Worm (Caenorhabditis elegans) whole organism, mixed stage, embryonic: ENCODE measurements around the gene tut-1.

Experiments used
- M03D4.4 ChIP-seq: sonication (generic microtip); optimal IDR thresholded peaks from 2 replicates; lab custom pipeline; 2017; ENCODE audit warnings: mild to moderate bottlenecking, missing genetic modification characterization, missing compliant biosample characterization
- ceh-39 ChIP-seq: fragments of 150-350 bp; optimal IDR thresholded peaks from 2 replicates; lab custom pipeline; 2014; ENCODE audit warnings: missing biosample characterization, missing genetic modification characterization
- ceh-43 ChIP-seq: fragments of 200-800 bp; sonication (Bioruptor generic); optimal IDR thresholded peaks from 2 replicates; lab custom pipeline; 2018; ENCODE audit warnings: mild to moderate bottlenecking, missing genetic modification characterization, moderate library complexity, missing compliant biosample characterization
- ceh-83 ChIP-seq: fragments of 200-800 bp; sonication (Bioruptor generic); optimal IDR thresholded peaks from 2 replicates; lab custom pipeline; 2018; ENCODE audit warnings: mild to moderate bottlenecking, missing genetic modification characterization, missing compliant biosample characterization
- ces-1 ChIP-seq: fragments of 150-350 bp; optimal IDR thresholded peaks from 2 replicates; lab custom pipeline; 2014; ENCODE audit warnings: missing biosample characterization, missing genetic modification reagents, missing genetic modification characterization
- cnd-1 ChIP-seq: fragments of 200-800 bp; sonication (Bioruptor generic); optimal IDR thresholded peaks from 2 replicates; lab custom pipeline; 2018; ENCODE audit warnings: mild to moderate bottlenecking, missing genetic modification characterization, missing compliant biosample characterization
- drap-1 ChIP-seq: fragments of 200-800 bp; sonication (Bioruptor generic); optimal IDR thresholded peaks from 3 replicates; lab custom pipeline; 2018; ENCODE audit warnings: mild to moderate bottlenecking, missing genetic modification characterization, missing compliant biosample characterization
- elt-1 ChIP-seq: sonication (generic microtip); optimal IDR thresholded peaks from 2 replicates; lab custom pipeline; 2017; ENCODE audit warnings: missing genetic modification characterization, mild to moderate bottlenecking, missing compliant biosample characterization, antibody characterized with exemption, moderate library complexity, borderline replicate concordance; ENCODE audit not compliant: insufficient read depth
- elt-3 ChIP-seq: fragments of 150-350 bp; optimal IDR thresholded peaks from 2 replicates; lab custom pipeline; 2014; ENCODE audit warnings: missing biosample characterization, missing genetic modification characterization
- flh-1 ChIP-seq: fragments of 200-800 bp; sonication (Bioruptor generic); optimal IDR thresholded peaks from 2 replicates; lab custom pipeline; 2018; ENCODE audit warnings: mild to moderate bottlenecking, missing genetic modification characterization, moderate library complexity, missing compliant biosample characterization
- ham-2 ChIP-seq: fragments of 200-800 bp; sonication (Bioruptor generic); optimal IDR thresholded peaks from 2 replicates; lab custom pipeline; 2018; ENCODE audit warnings: mild to moderate bottlenecking, missing genetic modification characterization, missing compliant biosample characterization
- hlh-1 ChIP-seq: fragments of 150-350 bp; optimal IDR thresholded peaks from 2 replicates; lab custom pipeline; 2014; ENCODE audit warnings: missing biosample characterization, missing genetic modification reagents, missing genetic modification characterization
- lin-13 ChIP-seq: fragments of 150-350 bp; optimal IDR thresholded peaks from 2 replicates; lab custom pipeline; 2014; ENCODE audit warnings: missing biosample characterization, missing genetic modification characterization
- lin-32 ChIP-seq: fragments of 200-800 bp; sonication (Bioruptor generic); optimal IDR thresholded peaks from 2 replicates; lab custom pipeline; 2018; ENCODE audit warnings: mild to moderate bottlenecking, missing genetic modification characterization, missing compliant biosample characterization
- lsy-2 ChIP-seq: fragments of 150-350 bp; optimal IDR thresholded peaks from 2 replicates; lab custom pipeline; 2014; ENCODE audit warnings: missing biosample characterization, missing genetic modification characterization
- mab-5 ChIP-seq: fragments of 150-350 bp; optimal IDR thresholded peaks from 2 replicates; lab custom pipeline; 2014; ENCODE audit warnings: missing biosample characterization, missing genetic modification characterization
- mep-1 ChIP-seq: fragments of 150-350 bp; optimal IDR thresholded peaks from 2 replicates; lab custom pipeline; 2017; ENCODE audit warnings: missing biosample characterization, missing genetic modification reagents, missing genetic modification characterization, inconsistent platforms
- mls-2 ChIP-seq: sonication (generic microtip); optimal IDR thresholded peaks from 2 replicates; lab custom pipeline; 2016; ENCODE audit warnings: mild to moderate bottlenecking, missing genetic modification characterization, moderate library complexity, missing compliant biosample characterization
- nhr-12 ChIP-seq: fragments of 150-350 bp; optimal IDR thresholded peaks from 2 replicates; lab custom pipeline; 2014; ENCODE audit warnings: missing biosample characterization, missing genetic modification characterization
- nhr-2 ChIP-seq: fragments of 150-350 bp; optimal IDR thresholded peaks from 2 replicates; lab custom pipeline; 2014; ENCODE audit warnings: missing biosample characterization, missing genetic modification characterization
- nhr-237 ChIP-seq: fragments of 150-350 bp; optimal IDR thresholded peaks from 2 replicates; lab custom pipeline; 2014; ENCODE audit warnings: missing biosample characterization, missing genetic modification characterization
- nhr-28 ChIP-seq: fragments of 150-350 bp; optimal IDR thresholded peaks from 2 replicates; lab custom pipeline; 2014; ENCODE audit warnings: missing biosample characterization, missing genetic modification characterization
- nhr-76 ChIP-seq: sonication (generic microtip); optimal IDR thresholded peaks from 2 replicates; lab custom pipeline; 2017; ENCODE audit warnings: missing biosample characterization, missing genetic modification characterization
- pha-4 ChIP-seq: fragments of 150-350 bp; optimal IDR thresholded peaks from 2 replicates; lab custom pipeline; 2018; ENCODE audit warnings: missing biosample characterization, missing genetic modification reagents, missing genetic modification characterization
- sem-2 ChIP-seq: fragments of 200-800 bp; sonication (Bioruptor generic); optimal IDR thresholded peaks from 2 replicates; lab custom pipeline; 2018; ENCODE audit warnings: mild to moderate bottlenecking, missing genetic modification characterization, missing compliant biosample characterization
- snpc-4 ChIP-seq: fragments of 150-350 bp; optimal IDR thresholded peaks from 2 replicates; lab custom pipeline; 2014; ENCODE audit warnings: missing biosample characterization, missing genetic modification characterization
- sptf-1 ChIP-seq: sonication (generic microtip); optimal IDR thresholded peaks from 2 replicates; lab custom pipeline; 2017; ENCODE audit warnings: mild to moderate bottlenecking, missing genetic modification characterization, moderate library complexity, missing compliant biosample characterization
- tbx-8 ChIP-seq: fragments of 200-800 bp; sonication (Bioruptor generic); optimal IDR thresholded peaks from 2 replicates; lab custom pipeline; 2018; ENCODE audit warnings: mild to moderate bottlenecking, missing genetic modification characterization, moderate library complexity, missing compliant biosample characterization
- unc-120 ChIP-seq: sonication (generic microtip); optimal IDR thresholded peaks from 2 replicates; lab custom pipeline; 2017; ENCODE audit warnings: missing genetic modification characterization, missing compliant biosample characterization; ENCODE audit not compliant: poor library complexity, severe bottlenecking
- unc-39 ChIP-seq: fragments of 150-350 bp; optimal IDR thresholded peaks from 2 replicates; lab custom pipeline; 2014; ENCODE audit warnings: missing biosample characterization, missing genetic modification characterization
- unc-62 ChIP-seq: fragments of 150-350 bp; optimal IDR thresholded peaks from 2 replicates; lab custom pipeline; 2014; ENCODE audit warnings: missing biosample characterization, missing genetic modification reagents, missing genetic modification characterization
- zip-8 ChIP-seq: fragments of 150-350 bp; optimal IDR thresholded peaks from 2 replicates; lab custom pipeline; 2014; ENCODE audit warnings: missing biosample characterization, missing genetic modification characterization
- ztf-11 ChIP-seq: fragments of 150-350 bp; optimal IDR thresholded peaks from 2 replicates; lab custom pipeline; 2014; ENCODE audit warnings: missing biosample characterization, missing genetic modification characterization

The tut-1 gene

DNA sequence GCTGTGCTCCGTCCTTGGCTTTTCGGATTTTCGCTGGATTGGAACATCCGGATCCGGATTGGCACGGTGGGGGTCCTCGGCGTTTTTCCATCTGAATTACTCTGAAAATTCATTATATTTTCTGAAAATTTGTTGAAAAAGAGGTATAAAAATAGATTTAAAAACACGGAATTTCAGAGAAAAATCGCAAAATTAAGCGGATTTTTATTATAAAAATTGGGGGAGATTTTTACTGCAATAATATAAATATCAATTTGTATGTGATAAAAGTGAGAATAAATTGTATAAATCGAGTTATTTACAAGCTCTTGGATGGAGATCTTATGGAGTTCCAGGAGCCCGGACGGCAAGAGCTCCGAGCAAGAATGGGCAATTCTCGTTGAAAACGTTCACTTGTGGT, at the start of gene tut-1:
TSS of gene tut-1 (minus strand) at position 101 of the 400 bp plus-strand sequence.
- TF ChIP-seq lin-13 (tag; lab: Kevin White, UChicago): no peak
- no peak for TF ChIP-seq sptf-1 (tag; lab: Kevin White, UChicago)
- TF ChIP-seq pha-4 (tag; lab: Kevin White, UChicago): no peak
- TF ChIP-seq tbx-8 (GFP tag; lab: Kevin White, UChicago): no peak
- no peak for TF ChIP-seq nhr-237 (tag; lab: Kevin White, UChicago)
- no peak for TF ChIP-seq ztf-11 (tag; lab: Kevin White, UChicago)
- TF ChIP-seq unc-120 (tag; lab: Kevin White, UChicago): no peak
- no peak for TF ChIP-seq ceh-39
- no peak for TF ChIP-seq hlh-1 (tag; lab: Kevin White, UChicago)
- TF ChIP-seq nhr-12 (tag; lab: Kevin White, UChicago): no peak
- no peak for TF ChIP-seq nhr-2 (tag; lab: Kevin White, UChicago)
- no peak for TF ChIP-seq nhr-76 (tag; lab: Kevin White, UChicago)
- TF ChIP-seq ces-1 (GFP tag; lab: Kevin White, UChicago): no peak
- TF ChIP-seq elt-1: no peak
- no peak for TF ChIP-seq sem-2 (GFP tag; lab: Kevin White, UChicago)
- TF ChIP-seq elt-3 (tag; lab: Kevin White, UChicago): no peak
- TF ChIP-seq lsy-2 (tag; lab: Kevin White, UChicago): no peak
- TF ChIP-seq ceh-83 (GFP tag; lab: Kevin White, UChicago): no peak
- no peak for TF ChIP-seq drap-1 (GFP tag; lab: Kevin White, UChicago)

DNA sequence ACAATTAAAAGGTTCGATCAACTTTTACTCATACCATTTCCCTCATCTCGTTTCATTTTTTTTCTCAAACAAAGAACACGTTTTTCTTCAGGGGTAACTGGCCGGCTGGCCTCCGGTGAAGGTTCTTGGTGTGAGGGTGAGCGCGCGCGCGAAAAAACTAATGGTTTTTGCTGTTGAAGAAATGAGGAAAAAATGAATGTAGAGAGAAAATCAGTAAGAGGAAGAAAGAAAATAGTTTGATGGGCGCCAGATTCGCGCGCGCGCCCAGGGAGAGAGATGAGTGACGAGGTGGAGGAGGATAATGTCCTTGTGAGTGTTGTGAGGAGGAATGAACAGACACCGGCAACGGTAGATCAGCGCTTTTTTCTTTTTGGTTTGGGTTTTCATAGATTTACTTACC, 49.5 kb upstream of the tut-1 start:
- no peak for TF ChIP-seq snpc-4 (tag; lab: Kevin White, UChicago)
- TF ChIP-seq lin-32 (GFP tag; lab: Kevin White, UChicago): no peak
- no peak for TF ChIP-seq elt-3 (tag; lab: Kevin White, UChicago)
- no peak for TF ChIP-seq drap-1 (GFP tag; lab: Kevin White, UChicago)
- no peak for TF ChIP-seq mls-2 (tag; lab: Kevin White, UChicago)
- TF ChIP-seq lin-13 (tag; lab: Kevin White, UChicago): no peak
- TF ChIP-seq sptf-1 (tag; lab: Kevin White, UChicago): no peak
- TF ChIP-seq ceh-83 (GFP tag; lab: Kevin White, UChicago): no peak
- TF ChIP-seq mep-1 (tag; lab: Kevin White, UChicago): no peak
- TF ChIP-seq cnd-1: no peak
- no peak for TF ChIP-seq flh-1 (GFP tag; lab: Kevin White, UChicago)
- TF ChIP-seq unc-120 (tag; lab: Kevin White, UChicago): no peak
- TF ChIP-seq ceh-39: no peak
- no peak for TF ChIP-seq mab-5 (tag; lab: Kevin White, UChicago)
- no peak for TF ChIP-seq ceh-43 (GFP tag; lab: Kevin White, UChicago)
- TF ChIP-seq unc-39 (tag; lab: Kevin White, UChicago): no peak
- TF ChIP-seq, all 35 proteins: peak for 0

- TF ChIP-seq unc-62 (GFP tag; lab: Kevin White, UChicago) (no peak), drap-1 (GFP tag; lab: Kevin White, UChicago) (no peak), tbx-8 (GFP tag; lab: Kevin White, UChicago) (no peak), ceh-39 (no peak), M03D4.4 (tag; lab: Kevin White, UChicago) (no peak), hlh-1 (tag; lab: Kevin White, UChicago) (no peak), pha-4 (tag; lab: Kevin White, UChicago) (no peak), unc-120 (tag; lab: Kevin White, UChicago) (no peak), ham-2 (no peak), mls-2 (tag; lab: Kevin White, UChicago) (no peak), snpc-4 (tag; lab: Kevin White, UChicago) (no peak), lin-13 (tag; lab: Kevin White, UChicago) (no peak), flh-1 (GFP tag; lab: Kevin White, UChicago) (no peak), unc-39 (tag; lab: Kevin White, UChicago) (no peak), sem-2 (GFP tag; lab: Kevin White, UChicago) (no peak), nhr-28 (tag; lab: Kevin White, UChicago) (no peak), ztf-11 (tag; lab: Kevin White, UChicago) (no peak), zip-8 (no peak), nhr-2 (tag; lab: Kevin White, UChicago) (no peak), ceh-43 (GFP tag; lab: Kevin White, UChicago) (no peak)
- TF ChIP-seq, all 35 proteins: peak for 0
Observed at ce11 chrIV:164777-165176, 43.3 kb upstream of the tut-1 start, which contains the start of gene cutl-24. Gene cutl-24 (plus strand): TSS chrIV:165077.
